Worm (Caenorhabditis elegans) whole organism, late embryonic: ENCODE measurements around the gene ador-1.

ENCODE experiments used
- K09A11.1 ChIP-seq: sonication (generic microtip); optimal IDR thresholded peaks from 2 replicates; lab custom pipeline; 2017; ENCODE audit warnings: antibody characterized with exemption, mild to moderate bottlenecking, missing genetic modification characterization, missing compliant biosample characterization; ENCODE audit not compliant: insufficient read depth
- ceh-2 ChIP-seq: sonication (generic microtip); optimal IDR thresholded peaks from 2 replicates; lab custom pipeline; 2016; ENCODE audit warnings: missing genotype, missing genetic modification characterization, missing compliant biosample characterization
- ceh-45 ChIP-seq: fragments of 200-800 bp; sonication (Bioruptor generic); IDR thresholded peaks from 2 replicates; pipeline ENCODE4 v1.3.6; 2022; ENCODE audit warnings: missing genetic modification reagents, missing genetic modification characterization, missing compliant biosample characterization
- ceh-9 ChIP-seq: sonication (generic microtip); optimal IDR thresholded peaks from 2 replicates; lab custom pipeline; 2016; ENCODE audit warnings: mild to moderate bottlenecking, missing genetic modification characterization, inconsistent platforms, missing compliant biosample characterization
- dmd-4 ChIP-seq: sonication (generic microtip); optimal IDR thresholded peaks from 2 replicates; lab custom pipeline; 2016; ENCODE audit warnings: borderline replicate concordance, missing genetic modification characterization, missing compliant biosample characterization
- nfya-1 ChIP-seq: sonication (generic microtip); optimal IDR thresholded peaks from 2 replicates; lab custom pipeline; 2017; ENCODE audit warnings: missing genetic modification characterization, mild to moderate bottlenecking, missing compliant biosample characterization, antibody characterized with exemption, moderate library complexity
- nhr-11 ChIP-seq: fragments of 150-350 bp; optimal IDR thresholded peaks from 2 replicates; lab custom pipeline; 2014; ENCODE audit warnings: missing biosample characterization, missing genetic modification characterization
- pha-4 ChIP-seq: fragments of 150-350 bp; optimal IDR thresholded peaks from 2 replicates; lab custom pipeline; 2018; ENCODE audit warnings: missing biosample characterization, missing genetic modification reagents, missing genetic modification characterization
- pros-1 ChIP-seq: fragments of 150-350 bp; optimal IDR thresholded peaks from 2 replicates; lab custom pipeline; 2014; ENCODE audit warnings: missing biosample characterization, missing genetic modification reagents, missing genetic modification characterization
- ttx-3 ChIP-seq: sonication (generic microtip); optimal IDR thresholded peaks from 2 replicates; lab custom pipeline; 2016; ENCODE audit warnings: missing genetic modification reagents, missing genetic modification characterization, missing compliant biosample characterization

ce11 chrII:12456633-12457032, 46.1 kb downstream of the ador-1 start, which contains the start of gene sre-32:
- TF ChIP-seq ceh-2 (tag; lab: Kevin White, UChicago) (no peak), ceh-45 (no peak), pros-1 (no peak), pha-4 (no peak), dmd-4 (tag; lab: Kevin White, UChicago) (no peak), ttx-3 (tag; lab: Kevin White, UChicago) (no peak), ceh-9 (no peak), nfya-1 (no peak), K09A11.1 (tag; lab: Kevin White, UChicago) (no peak), nhr-11 (tag; lab: Kevin White, UChicago) (no peak)
